Fruit fly (Drosophila melanogaster) whole organism, pupa: ENCODE measurements around the gene bora.

ENCODE experiments used
- CG10348 ChIP-seq: fragments of 200-800 bp; sonication (Bioruptor generic); IDR thresholded peaks from 2 replicates; pipeline ENCODE4 v1.3.6; 2022; ENCODE audit warnings: missing biosample characterization, missing genetic modification characterization
- CG13204 ChIP-seq: fragments of 200-800 bp; sonication (Bioruptor generic); optimal IDR thresholded peaks from 2 replicates; lab custom pipeline; 2018; ENCODE audit warnings: missing biosample characterization, mild to moderate bottlenecking, missing genetic modification characterization, moderate library complexity
- CG4496 ChIP-seq: fragments of 200-800 bp; sonication (Bioruptor generic); IDR thresholded peaks from 3 replicates; pipeline ENCODE4 v1.3.6; 2022; ENCODE audit warnings: missing biosample characterization, missing genetic modification characterization
- CG8301 ChIP-seq: fragments of 200-800 bp; sonication (Bioruptor generic); optimal IDR thresholded peaks from 2 replicates; lab custom pipeline; 2018; ENCODE audit warnings: missing biosample characterization, mild to moderate bottlenecking, missing genetic modification characterization
- EcR ChIP-seq: fragments of 200-800 bp; sonication (Bioruptor generic); optimal IDR thresholded peaks from 3 replicates; lab custom pipeline; 2019; ENCODE audit warnings: missing biosample characterization, missing genetic modification characterization, mild to moderate bottlenecking, moderate library complexity, missing genetic modification reagents
- Pif1B ChIP-seq: fragments of 200-800 bp; sonication (Bioruptor generic); optimal IDR thresholded peaks from 3 replicates; lab custom pipeline; 2016; ENCODE audit warnings: missing biosample characterization, missing genetic modification characterization
- fd96Ca ChIP-seq: fragments of 200-800 bp; sonication (Bioruptor generic); IDR thresholded peaks from 3 replicates; pipeline ENCODE4 v1.3.6; 2022; ENCODE audit warnings: missing biosample characterization, missing genetic modification characterization
- gl ChIP-seq: fragments of 200-800 bp; sonication (Bioruptor generic); optimal IDR thresholded peaks from 2 replicates; lab custom pipeline; 2018; ENCODE audit warnings: missing biosample characterization, mild to moderate bottlenecking, missing genetic modification characterization
- rn ChIP-seq: fragments of 200-800 bp; sonication (Bioruptor generic); IDR thresholded peaks from 2 replicates; pipeline ENCODE4 v1.3.6; 2022; ENCODE audit warnings: missing biosample characterization, missing genetic modification characterization

DNA sequence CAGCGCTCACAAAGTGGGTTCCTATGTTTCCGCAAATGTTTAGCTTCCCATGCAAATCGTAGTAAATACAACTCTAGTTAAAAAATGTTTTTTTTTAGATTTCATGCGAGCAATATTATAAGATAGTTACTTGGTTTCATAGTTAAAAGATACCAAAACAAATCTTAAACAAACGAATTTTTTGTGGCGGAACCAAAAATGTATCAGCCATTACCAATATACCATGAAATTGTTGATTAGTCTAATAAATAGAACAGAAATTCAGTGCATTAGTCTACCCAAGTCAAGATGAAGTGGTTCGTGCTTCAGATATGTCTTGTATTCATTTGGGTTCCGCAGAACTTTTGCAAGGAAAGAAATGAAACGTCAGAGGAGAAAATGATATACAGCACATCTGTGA is 10.9 kb upstream of the bora start, which contains the start of gene CG32199:
- TF ChIP-seq CG4496 (GFP tag; lab: Robert Waterston, UW) = no peak
- TF ChIP-seq rn (GFP tag; lab: Robert Waterston, UW) = no peak
- no peak for TF ChIP-seq CG13204 (GFP tag; lab: Kevin White, UChicago)
- TF ChIP-seq CG8301 (tag; lab: Kevin White, UChicago) = no peak
- TF ChIP-seq EcR = no peak
- TF ChIP-seq gl = no peak
- no peak for TF ChIP-seq Pif1B
- TF ChIP-seq CG10348 = no peak
- no peak for TF ChIP-seq fd96Ca (GFP tag; lab: Robert Waterston, UW)
